Fruit fly (Drosophila melanogaster) S2 (cell line): ENCODE data around the gene CG46525.

Source experiments
- CG8478 ChIP-seq: fragments of >200 bp; optimal IDR thresholded peaks from 2 replicates; lab custom pipeline; 2018
- CTCF ChIP-seq, 2 experiments: fragments of >200 bp; optimal IDR thresholded peaks; 2 replicates each; lab custom pipeline; 2018

CG46525 gene

dm6 chr3L:17491646-17492045, 16.6 kb downstream of the CG46525 start:
- TF ChIP-seq CTCF (optimal IDR thresholded peaks at IDR 0.05; lab: Kevin White, UChicago) (no peak), CG8478 (lab: Kevin White, UChicago) (no peak)

dm6 chr3L:17493256-17493655, 18.2 kb downstream of the CG46525 start:
- TF ChIP-seq CG8478 (lab: Kevin White, UChicago) (no peak), CTCF (optimal IDR thresholded peaks at IDR 0.05; lab: Kevin White, UChicago) (no peak)

dm6 chr3L:17493807-17494404, 18.9 kb downstream of the CG46525 start:
- TF ChIP-seq CTCF (optimal IDR thresholded peaks at IDR 0.05; lab: Kevin White, UChicago) (no peak), CG8478 (lab: Kevin White, UChicago) (no peak)

dm6 chr3L:17494541-17494940, 19.5 kb downstream of the CG46525 start, which contains the start of gene edin:
Gene edin (plus strand): TSS chr3L:17494880.
- no peak for TF ChIP-seq CG8478 (lab: Kevin White, UChicago)
- TF ChIP-seq CTCF (optimal IDR thresholded peaks at IDR 0.05; lab: Kevin White, UChicago): no peak

- TF ChIP-seq CG8478 (lab: Kevin White, UChicago) (no peak), CTCF (optimal IDR thresholded peaks at IDR 0.05; lab: Kevin White, UChicago) (no peak)
These were observed 20.4 kb downstream of the CG46525 start for dm6 chr3L:17495266-17495961.

dm6 chr3L:17496012-17496411, 21.0 kb downstream of the CG46525 start:
- TF ChIP-seq CG8478 (lab: Kevin White, UChicago) (no peak), CTCF (optimal IDR thresholded peaks at IDR 0.05; lab: Kevin White, UChicago) (no peak)

- no peak for TF ChIP-seq CG8478 (lab: Kevin White, UChicago)
- no peak for TF ChIP-seq CTCF (optimal IDR thresholded peaks at IDR 0.05; lab: Kevin White, UChicago)
These were observed 22.0 kb downstream of the CG46525 start for dm6 chr3L:17496871-17497492.

dm6 chr3L:17497969-17498368, 22.9 kb downstream of the CG46525 start:
- TF ChIP-seq CTCF (optimal IDR thresholded peaks at IDR 0.05; lab: Kevin White, UChicago) (no peak), CG8478 (lab: Kevin White, UChicago) (no peak)

- TF ChIP-seq CTCF (optimal IDR thresholded peaks at IDR 0.05; lab: Kevin White, UChicago): no peak
- TF ChIP-seq CG8478 (lab: Kevin White, UChicago): no peak
These were observed 24.1 kb downstream of the CG46525 start for dm6 chr3L:17498952-17499710.

dm6 chr3L:17500315-17500985, 25.4 kb downstream of the CG46525 start:
- no peak for TF ChIP-seq CG8478 (lab: Kevin White, UChicago)

dm6 chr3L:17502235-17502634, 27.2 kb downstream of the CG46525 start:
- TF ChIP-seq CG8478 (lab: Kevin White, UChicago): no peak
- no peak for TF ChIP-seq CTCF (optimal IDR thresholded peaks at IDR 0.05; lab: Kevin White, UChicago)

dm6 chr3L:17504538-17504937, 29.5 kb downstream of the CG46525 start:
- no peak for TF ChIP-seq CG8478 (lab: Kevin White, UChicago)
- TF ChIP-seq CTCF (optimal IDR thresholded peaks at IDR 0.05; lab: Kevin White, UChicago): no peak

dm6 chr3L:17506005-17506760, 31.2 kb downstream of the CG46525 start:
- TF ChIP-seq CTCF (optimal IDR thresholded peaks at IDR 0.05; lab: Kevin White, UChicago) (no peak), CG8478 (lab: Kevin White, UChicago) (no peak)
